Worm (Caenorhabditis elegans) whole organism, young adult: ENCODE measurements around the gene R02D5.9.

Experiments
- B0261.1 ChIP-seq: sonication (generic microtip); optimal IDR thresholded peaks from 2 replicates; lab custom pipeline; 2016; ENCODE audit warnings: mild to moderate bottlenecking, missing genetic modification characterization, moderate library complexity, missing compliant biosample characterization
- B0336.3 ChIP-seq: fragments of 200-800 bp; sonication (Bioruptor generic); IDR thresholded peaks from 2 replicates; pipeline ENCODE4 v1.3.6; 2022; ENCODE audit warnings: missing genetic modification characterization, missing compliant biosample characterization
- D2030.7 ChIP-seq: fragments of 200-800 bp; sonication (Bioruptor generic); IDR thresholded peaks from 2 replicates; pipeline ENCODE4 v1.3.6; 2022; ENCODE audit warnings: missing genetic modification reagents, missing genetic modification characterization, missing compliant biosample characterization
- F39B2.1 ChIP-seq: fragments of 200-800 bp; sonication (Bioruptor generic); IDR thresholded peaks from 2 replicates; pipeline ENCODE4 v1.3.6; 2022; ENCODE audit warnings: missing genetic modification reagents, missing genetic modification characterization, missing compliant biosample characterization
- Y56A3A.18 ChIP-seq: fragments of 200-800 bp; sonication (Bioruptor generic); IDR thresholded peaks from 2 replicates; pipeline ENCODE4 v1.3.6; 2022; ENCODE audit warnings: missing genetic modification reagents, missing genetic modification characterization, missing compliant biosample characterization
- ZK185.1 ChIP-seq: sonication (generic microtip); optimal IDR thresholded peaks from 2 replicates; lab custom pipeline; 2016; ENCODE audit warnings: mild to moderate bottlenecking, missing genetic modification characterization, missing compliant biosample characterization; ENCODE audit not compliant: poor library complexity, severe bottlenecking
- ama-1 ChIP-seq, 3 experiments: fragments of 150-350 bp in 1 of 3; sonication (generic microtip) in 2 of 3; optimal IDR thresholded peaks; 2 replicates each; lab custom pipeline; 2014 to 2018; ENCODE audit warnings: missing biosample characterization in 2 of 3, missing genetic modification characterization in 2 of 3, missing genetic modification reagents in 2 of 3
- aptf-2 ChIP-seq: fragments of 200-800 bp; sonication (Bioruptor generic); conservative IDR thresholded peaks from 2 replicates; pipeline ENCODE4 v1.3.6; 2022; ENCODE audit warnings: missing genetic modification reagents, missing genetic modification characterization, missing compliant biosample characterization
- attf-5 ChIP-seq: fragments of 200-800 bp; sonication (Bioruptor generic); optimal IDR thresholded peaks from 2 replicates; lab custom pipeline; 2018; ENCODE audit warnings: mild to moderate bottlenecking, missing genetic modification characterization, missing compliant biosample characterization
- bed-1 ChIP-seq: fragments of 200-800 bp; sonication (Bioruptor generic); IDR thresholded peaks from 2 replicates; pipeline ENCODE4 v1.3.6; 2022; ENCODE audit warnings: missing genetic modification reagents, missing genetic modification characterization, missing compliant biosample characterization
- cebp-1 ChIP-seq, 2 experiments: fragments of 200-800 bp in 1 of 2; sonication (Bioruptor generic) in 1 of 2; sonication (generic microtip) in 1 of 2; IDR thresholded peaks in 1 of 2; optimal IDR thresholded peaks in 1 of 2; 2 replicates each; pipeline versions ENCODE4 v1.3.6 to Lab custom; 2017 to 2022; ENCODE audit warnings: missing compliant biosample characterization in 2 of 2, missing genetic modification characterization in 2 of 2, mild to moderate bottlenecking in 1 of 2, missing genetic modification reagents in 1 of 2, moderate library complexity in 1 of 2
- ceh-79 ChIP-seq: sonication (generic microtip); optimal IDR thresholded peaks from 2 replicates; lab custom pipeline; 2017; ENCODE audit warnings: mild to moderate bottlenecking, missing genetic modification characterization, missing compliant biosample characterization
- die-1 ChIP-seq: sonication (generic microtip); optimal IDR thresholded peaks from 2 replicates; lab custom pipeline; 2016; ENCODE audit warnings: missing genotype, mild to moderate bottlenecking, missing genetic modification characterization, missing compliant biosample characterization
- dpff-1 ChIP-seq: sonication (generic microtip); optimal IDR thresholded peaks from 2 replicates; lab custom pipeline; 2017; ENCODE audit warnings: mild to moderate bottlenecking, missing genetic modification characterization, missing compliant biosample characterization
- egl-44 ChIP-seq: fragments of 200-800 bp; sonication (Bioruptor generic); IDR thresholded peaks from 2 replicates; pipeline ENCODE4 v1.3.6; 2022; ENCODE audit warnings: missing genetic modification reagents, missing genetic modification characterization, missing compliant biosample characterization
- ekl-4 ChIP-seq: fragments of 200-800 bp; sonication (Bioruptor generic); IDR thresholded peaks from 2 replicates; pipeline ENCODE4 v1.3.6; 2022; ENCODE audit warnings: missing genetic modification reagents, missing genetic modification characterization, missing compliant biosample characterization
- ets-4 ChIP-seq: fragments of 200-800 bp; sonication (Bioruptor generic); optimal IDR thresholded peaks from 2 replicates; lab custom pipeline; 2018; ENCODE audit warnings: mild to moderate bottlenecking, missing genetic modification characterization, missing compliant biosample characterization
- fkh-3 ChIP-seq: sonication (generic microtip); optimal IDR thresholded peaks from 2 replicates; lab custom pipeline; 2016; ENCODE audit warnings: mild to moderate bottlenecking, missing genetic modification characterization, missing compliant biosample characterization
- him-1 ChIP-seq: sonication (generic microtip); optimal IDR thresholded peaks from 2 replicates; lab custom pipeline; 2016; ENCODE audit warnings: missing genotype, missing genetic modification reagents, missing genetic modification characterization, missing compliant biosample characterization
- hmg-1.2 ChIP-seq: fragments of 200-800 bp; sonication (Bioruptor generic); IDR thresholded peaks from 2 replicates; pipeline ENCODE4 v1.3.6; 2022; ENCODE audit warnings: missing genetic modification reagents, missing genetic modification characterization, missing compliant biosample characterization
- hsf-1 ChIP-seq: fragments of 200-800 bp; sonication (Bioruptor generic); IDR thresholded peaks from 2 replicates; pipeline ENCODE4 v1.3.6; 2022; ENCODE audit warnings: missing genetic modification reagents, missing genetic modification characterization, missing compliant biosample characterization
- lin-26 ChIP-seq: fragments of 200-800 bp; sonication (Bioruptor generic); IDR thresholded peaks from 2 replicates; pipeline ENCODE4 v1.3.6; 2022; ENCODE audit warnings: missing genetic modification reagents, missing genetic modification characterization, missing compliant biosample characterization
- lin-40 ChIP-seq: sonication (generic microtip); optimal IDR thresholded peaks from 2 replicates; lab custom pipeline; 2016; ENCODE audit warnings: missing genetic modification characterization, mild to moderate bottlenecking, missing compliant biosample characterization, missing genotype, missing genetic modification reagents
- madf-3 ChIP-seq: fragments of 200-800 bp; sonication (Bioruptor generic); IDR thresholded peaks from 2 replicates; pipeline ENCODE4 v1.3.6; 2022; ENCODE audit warnings: missing genetic modification reagents, missing genetic modification characterization, missing compliant biosample characterization
- madf-6 ChIP-seq: fragments of 200-800 bp; sonication (Bioruptor generic); IDR thresholded peaks from 2 replicates; pipeline ENCODE4 v1.3.6; 2022; ENCODE audit warnings: missing genetic modification reagents, missing genetic modification characterization, missing compliant biosample characterization
- pbrm-1 ChIP-seq: fragments of 200-800 bp; sonication (Bioruptor generic); IDR thresholded peaks from 2 replicates; pipeline ENCODE4 v1.3.6; 2022; ENCODE audit warnings: missing genetic modification reagents, missing genetic modification characterization, missing compliant biosample characterization
- rcor-1 ChIP-seq: fragments of 200-800 bp; sonication (Bioruptor generic); IDR thresholded peaks from 2 replicates; pipeline ENCODE4 v1.3.6; 2022; ENCODE audit warnings: missing genetic modification reagents, missing genetic modification characterization, missing compliant biosample characterization
- somi-1 ChIP-seq: fragments of 200-800 bp; sonication (Bioruptor generic); optimal IDR thresholded peaks from 2 replicates; lab custom pipeline; 2018; ENCODE audit warnings: mild to moderate bottlenecking, missing genetic modification characterization, missing compliant biosample characterization
- tlf-1 ChIP-seq: fragments of 200-800 bp; sonication (Bioruptor generic); optimal IDR thresholded peaks from 2 replicates; lab custom pipeline; 2018; ENCODE audit warnings: mild to moderate bottlenecking, missing genetic modification characterization, missing compliant biosample characterization
- ztf-26 ChIP-seq: sonication (generic microtip); optimal IDR thresholded peaks from 2 replicates; lab custom pipeline; 2017; ENCODE audit warnings: missing genetic modification characterization, missing compliant biosample characterization
- ztf-28 ChIP-seq: fragments of 200-800 bp; sonication (Bioruptor generic); IDR thresholded peaks from 2 replicates; pipeline ENCODE4 v1.3.6; 2022; ENCODE audit warnings: missing genetic modification reagents, missing genetic modification characterization, missing compliant biosample characterization

Gene R02D5.9

ce11 chrV:14523788-14524582 is 13.1 kb upstream of the R02D5.9 start, which contains the start of gene ril-1 (continued):
- TF ChIP-seq bed-1 (GFP tag; lab: Robert Waterston, UW) (no peak), pbrm-1 (GFP tag; lab: Robert Waterston, UW) (0 out of 2 replicates have a peak, but pooled peaks have one; percentile 12), lin-40 (tag; lab: Kevin White, UChicago) (no peak), him-1 (no peak), madf-6 (GFP tag; lab: Robert Waterston, UW) (0 out of 2 replicates have a peak, but pooled peaks have one; percentile 7), attf-5 (GFP tag; lab: Kevin White, UChicago) (peak; percentile 81), lin-26 (GFP tag; lab: Robert Waterston, UW) (peak; percentile 52; the same call in 1 of the 2 replicates), madf-3 (no peak), ZK185.1 (tag; lab: Kevin White, UChicago) (peak; percentile 57), D2030.7 (GFP tag; lab: Robert Waterston, UW) (peak; percentile 27; the same call in 1 of the 2 replicates), B0336.3 (GFP tag; lab: Robert Waterston, UW) (no peak), ama-1 (optimal IDR thresholded peaks at IDR 0.05; lab: Kevin White, UChicago) (no peak), ama-1 (GFP tag; optimal IDR thresholded peaks at IDR 0.05; lab: Kevin White, UChicago) (no peak), hmg-1.2 (GFP tag; lab: Robert Waterston, UW) (peak; percentile 12; the same call in 1 of the 2 replicates), cebp-1 (GFP tag; IDR thresholded peaks at IDR 0.05; lab: Robert Waterston, UW) (no peak), cebp-1 (tag; optimal IDR thresholded peaks at IDR 0.05; lab: Kevin White, UChicago) (peak; percentile 13)

ce11 chrV:14523105-14523504 is 12.2 kb upstream of the R02D5.9 start, which contains the start of gene C53A5.2:
Gene C53A5.2 (minus strand): TSS chrV:14523205.
- TF ChIP-seq aptf-2 (GFP tag; lab: Robert Waterston, UW) (no peak), Y56A3A.18 (GFP tag; lab: Robert Waterston, UW) (0 out of 2 replicates have a peak, but pooled peaks have one; percentile 33), somi-1 (no peak), dpff-1 (tag; lab: Kevin White, UChicago) (no peak)

ce11 chrV:14522514-14522913 is 11.6 kb upstream of the R02D5.9 start, which contains the start of gene C53A5.16:
Gene C53A5.16 (minus strand): TSS chrV:14522614.
- TF ChIP-seq hsf-1 (GFP tag; lab: Robert Waterston, UW) (no peak), tlf-1 (GFP tag; lab: Kevin White, UChicago) (no peak), ztf-26 (no peak), rcor-1 (GFP tag; lab: Robert Waterston, UW) (no peak), egl-44 (GFP tag; lab: Robert Waterston, UW) (no peak), ZK185.1 (tag; lab: Kevin White, UChicago) (no peak), ztf-28 (GFP tag; lab: Robert Waterston, UW) (no peak), ets-4 (GFP tag; lab: Kevin White, UChicago) (no peak), B0261.1 (tag; lab: Kevin White, UChicago) (no peak), F39B2.1 (no peak), aptf-2 (GFP tag; lab: Robert Waterston, UW) (no peak), fkh-3 (tag; lab: Kevin White, UChicago) (no peak), Y56A3A.18 (GFP tag; lab: Robert Waterston, UW) (no peak), ekl-4 (no peak), ceh-79 (tag; lab: Kevin White, UChicago) (no peak)

DNA sequence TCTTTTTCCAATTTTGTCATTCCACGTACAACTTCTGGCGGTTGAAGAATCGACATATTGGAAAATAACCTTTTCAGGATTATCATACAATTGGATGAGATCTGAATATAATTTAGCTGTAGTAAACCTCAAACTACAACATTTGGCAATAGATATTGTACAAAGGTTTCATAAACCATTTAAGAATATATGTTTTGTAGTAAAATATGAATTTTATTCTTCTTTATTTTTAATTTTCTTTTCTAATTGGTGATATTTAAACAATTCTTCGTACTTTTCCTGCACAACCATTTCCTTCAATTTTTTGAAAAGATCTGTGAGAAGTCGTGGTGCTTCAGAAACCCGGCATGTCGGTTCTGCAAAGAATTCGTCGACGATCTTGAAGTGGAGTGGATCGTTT is 10.1 kb upstream of the R02D5.9 start, which contains the start of gene C53A5.17:
TSS of gene C53A5.17 (minus strand) at position 101 of the 400 bp plus-strand sequence.
- TF ChIP-seq die-1 (tag; lab: Kevin White, UChicago), result no peak
- TF ChIP-seq, all 124 proteins: peak for 0
